Worm (Caenorhabditis elegans) whole organism, L2 larva: ENCODE results near the gene C35D10.3.

Experiments
- F13H6.1 ChIP-seq: sonication (generic microtip); optimal IDR thresholded peaks from 2 replicates; lab custom pipeline; 2016; ENCODE audit warnings: missing genetic modification characterization, missing compliant biosample characterization
- egl-27 ChIP-seq: sonication (generic microtip); optimal IDR thresholded peaks from 3 replicates; lab custom pipeline; 2017; ENCODE audit warnings: missing biosample characterization, missing genetic modification reagents, missing genetic modification characterization
- fos-1 ChIP-seq: fragments of 150-350 bp; optimal IDR thresholded peaks from 2 replicates; lab custom pipeline; 2014; ENCODE audit warnings: missing biosample characterization, missing genetic modification characterization
- lin-11 ChIP-seq: fragments of 150-350 bp; sonication (generic microtip); optimal IDR thresholded peaks from 2 replicates; lab custom pipeline; 2014; ENCODE audit warnings: missing biosample characterization, missing genetic modification characterization, inconsistent platforms, mixed read lengths
- mab-5 ChIP-seq: fragments of 150-350 bp; optimal IDR thresholded peaks from 2 replicates; lab custom pipeline; 2014; ENCODE audit warnings: missing biosample characterization, missing genetic modification characterization
- mdl-1 ChIP-seq, 2 experiments: fragments of 150-350 bp in 1 of 2; sonication (generic microtip) in 1 of 2; optimal IDR thresholded peaks; 2 replicates each; lab custom pipeline; 2017; ENCODE audit warnings: missing biosample characterization in 2 of 2, missing genetic modification characterization in 2 of 2
- nhr-129 ChIP-seq: fragments of 150-350 bp; optimal IDR thresholded peaks from 2 replicates; lab custom pipeline; 2014; ENCODE audit warnings: missing biosample characterization, missing genetic modification characterization
- skn-1 ChIP-seq: sonication (generic microtip); optimal IDR thresholded peaks from 2 replicates; lab custom pipeline; 2017; ENCODE audit warnings: missing biosample characterization, missing genetic modification characterization
- sma-3 ChIP-seq: sonication (generic microtip); optimal IDR thresholded peaks from 2 replicates; lab custom pipeline; 2016; ENCODE audit warnings: missing genetic modification reagents, missing genetic modification characterization, missing compliant biosample characterization
- snpc-4 ChIP-seq: fragments of 150-350 bp; optimal IDR thresholded peaks from 2 replicates; lab custom pipeline; 2014; ENCODE audit warnings: missing biosample characterization, missing genetic modification characterization
- unc-62 ChIP-seq: fragments of 150-350 bp; optimal IDR thresholded peaks from 2 replicates; lab custom pipeline; 2014; ENCODE audit warnings: missing biosample characterization, missing genetic modification reagents, missing genetic modification characterization
- ztf-4 ChIP-seq: fragments of 150-350 bp; optimal IDR thresholded peaks from 2 replicates; lab custom pipeline; 2014; ENCODE audit warnings: missing biosample characterization, missing genetic modification characterization

DNA sequence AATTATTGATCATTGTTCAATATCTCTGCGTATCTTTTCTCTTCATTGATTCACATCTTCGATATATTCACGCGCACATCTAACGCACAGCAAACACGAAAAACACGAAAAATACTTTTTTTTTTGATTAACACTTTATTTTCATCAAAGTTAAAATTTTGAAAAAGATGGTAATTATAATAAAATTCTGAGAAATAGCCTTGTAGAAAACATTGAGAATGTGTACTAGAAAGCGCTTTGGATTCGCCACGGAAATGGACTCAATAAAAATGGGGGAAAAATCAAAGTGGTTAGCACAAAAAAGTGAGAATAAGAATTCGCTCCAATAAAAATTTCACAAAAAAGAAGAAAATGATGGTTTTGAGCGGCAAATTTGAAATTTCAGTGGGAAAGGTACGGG lies 24.8 kb downstream of the C35D10.3 start, which contains the start of gene F26F4.6:
- TF ChIP-seq nhr-129 (tag; lab: Kevin White, UChicago) (no peak), sma-3 (GFP tag; lab: Kevin White, UChicago) (no peak), lin-11 (no peak), ztf-4 (tag; lab: Kevin White, UChicago) (no peak), fos-1 (tag; lab: Kevin White, UChicago) (no peak), skn-1 (tag; lab: Kevin White, UChicago) (no peak), unc-62 (GFP tag; lab: Kevin White, UChicago) (no peak), mab-5 (tag; lab: Kevin White, UChicago) (no peak), egl-27 (tag; lab: Kevin White, UChicago) (no peak), mdl-1 (tag; optimal IDR thresholded peaks at IDR 0.05; lab: Kevin White, UChicago) (no peak), snpc-4 (tag; lab: Kevin White, UChicago) (no peak), F13H6.1 (no peak)
